Worm (Caenorhabditis elegans) whole organism, midembryonic: ENCODE data around the gene srx-117.

Experiments used
- cog-1 ChIP-seq: sonication (generic microtip); optimal IDR thresholded peaks from 2 replicates; lab custom pipeline; 2016; ENCODE audit warnings: missing genetic modification characterization, missing compliant biosample characterization
- flt-1 ChIP-seq: fragments of 200-800 bp; sonication (Bioruptor generic); IDR thresholded peaks from 2 replicates; pipeline ENCODE4 v1.3.6; 2022; ENCODE audit warnings: missing genetic modification characterization, missing compliant biosample characterization
- klf-2 ChIP-seq: fragments of 200-800 bp; sonication (Bioruptor generic); conservative IDR thresholded peaks from 2 replicates; pipeline ENCODE4 v1.3.6; 2022; ENCODE audit warnings: missing genetic modification reagents, missing genetic modification characterization, missing compliant biosample characterization
- med-1 ChIP-seq: sonication (generic microtip); optimal IDR thresholded peaks from 2 replicates; lab custom pipeline; 2017; ENCODE audit warnings: missing genetic modification characterization, mild to moderate bottlenecking, missing compliant biosample characterization, antibody characterized with exemption, missing genetic modification reagents; ENCODE audit not compliant: insufficient read depth
- ref-1 ChIP-seq: fragments of 200-800 bp; sonication (Bioruptor generic); conservative IDR thresholded peaks from 2 replicates; pipeline ENCODE4 v1.3.6; 2022; ENCODE audit warnings: missing genetic modification reagents, missing genetic modification characterization, missing compliant biosample characterization
- tab-1 ChIP-seq: fragments of 200-800 bp; sonication (Bioruptor generic); IDR thresholded peaks from 2 replicates; pipeline ENCODE4 v1.3.6; 2022; ENCODE audit warnings: missing genetic modification characterization, missing compliant biosample characterization
- ztf-23 ChIP-seq: fragments of 200-800 bp; sonication (Bioruptor generic); IDR thresholded peaks from 2 replicates; pipeline ENCODE4 v1.3.6; 2022; ENCODE audit warnings: missing genetic modification reagents, missing genetic modification characterization, missing compliant biosample characterization
- ztf-29 ChIP-seq: fragments of 200-800 bp; sonication (Bioruptor generic); IDR thresholded peaks from 2 replicates; pipeline ENCODE4 v1.3.6; 2022; ENCODE audit warnings: missing genetic modification reagents, missing genetic modification characterization, missing compliant biosample characterization

- TF ChIP-seq med-1 (GFP tag; lab: Kevin White, UChicago) (no peak), ztf-23 (no peak), ztf-29 (GFP tag; lab: Robert Waterston, UW) (no peak), klf-2 (no peak), tab-1 (GFP tag; lab: Robert Waterston, UW) (no peak), cog-1 (tag; lab: Kevin White, UChicago) (no peak), flt-1 (GFP tag; lab: Robert Waterston, UW) (no peak), ref-1 (GFP tag; lab: Robert Waterston, UW) (no peak)
Measured at ce11 chrV:5682530-5682929, 38.3 kb downstream of the srx-117 start, which contains the start of gene prp-39.
